Worm (Caenorhabditis elegans): ENCODE data around the gene T14G10.8.

T14G10.8 gene

ce11 chrIV:10146885-10147284 lies at the start of gene T14G10.8:
TSS of gene T14G10.8 (minus strand) at chrIV:10146985.
- TF ChIP-seq ceh-82 (tag; optimal IDR thresholded peaks at IDR 0.05) (no peak), unc-39 (tag; optimal IDR thresholded peaks at IDR 0.05) (no peak), mdl-1 (tag; optimal IDR thresholded peaks at IDR 0.05) (no peak), tbx-2 (tag; optimal IDR thresholded peaks at IDR 0.05) (no peak), egl-5 (tag; optimal IDR thresholded peaks at IDR 0.05) (no peak), unc-62 (GFP tag; optimal IDR thresholded peaks at IDR 0.05) (no peak), nhr-25 (tag; optimal IDR thresholded peaks at IDR 0.05) (no peak), nhr-43 (tag; optimal IDR thresholded peaks at IDR 0.05; ENCODE audit: poor library complexity, severe bottlenecking) (no peak), nhr-237 (tag; optimal IDR thresholded peaks at IDR 0.05) (no peak), ceh-16 (tag; optimal IDR thresholded peaks at IDR 0.05) (no peak), elt-1 (tag; optimal IDR thresholded peaks at IDR 0.05) (no peak), egl-27 (tag; optimal IDR thresholded peaks at IDR 0.05) (no peak), nhr-67 (tag; optimal IDR thresholded peaks at IDR 0.05) (no peak), hmg-11 (tag; optimal IDR thresholded peaks at IDR 0.05) (no peak), mml-1 (tag; optimal IDR thresholded peaks at IDR 0.05) (no peak), daf-12 (tag; optimal IDR thresholded peaks at IDR 0.05) (no peak), nfya-1 (tag; optimal IDR thresholded peaks at IDR 0.05; ENCODE audit: insufficient read depth) (no peak), skn-1 (tag; optimal IDR thresholded peaks at IDR 0.05) (no peak), ama-1 (optimal IDR thresholded peaks at IDR 0.05) (no peak)

ce11 chrIV:10194345-10194744 lies 47.6 kb upstream of the T14G10.8 start, which contains the start of gene ptrg-1:
TSS of gene ptrg-1 (minus strand) at chrIV:10194445.
- no peak for TF ChIP-seq daf-12 (tag; optimal IDR thresholded peaks at IDR 0.05)
- no peak for TF ChIP-seq skn-1 (tag; optimal IDR thresholded peaks at IDR 0.05)
- no peak for TF ChIP-seq ceh-82 (tag; optimal IDR thresholded peaks at IDR 0.05)
- no peak for TF ChIP-seq nhr-237 (tag; optimal IDR thresholded peaks at IDR 0.05)
- no peak for TF ChIP-seq ztf-4 (tag; optimal IDR thresholded peaks at IDR 0.05)
- no peak for TF ChIP-seq ztf-11 (tag; optimal IDR thresholded peaks at IDR 0.05)

ce11 chrIV:10191498-10191897 lies 44.7 kb upstream of the T14G10.8 start:
- TF ChIP-seq ama-1 (optimal IDR thresholded peaks at IDR 0.05) (no peak), fkh-10 (GFP tag; optimal IDR thresholded peaks at IDR 0.05) (peak; percentile 84)

ce11 chrIV:10190586-10190985 lies 43.8 kb upstream of the T14G10.8 start:
- TF ChIP-seq nhr-77 (tag; optimal IDR thresholded peaks at IDR 0.05) (no peak), unc-62 (GFP tag; optimal IDR thresholded peaks at IDR 0.05) (no peak), nhr-25 (tag; optimal IDR thresholded peaks at IDR 0.05) (no peak), ama-1 (optimal IDR thresholded peaks at IDR 0.05) (no peak), pqm-1 (tag; optimal IDR thresholded peaks at IDR 0.05) (no peak), lsy-12 (tag; optimal IDR thresholded peaks at IDR 0.05) (no peak), nfya-1 (tag; optimal IDR thresholded peaks at IDR 0.05; ENCODE audit: insufficient read depth) (no peak), elt-3 (tag; optimal IDR thresholded peaks at IDR 0.05) (no peak), ztf-11 (tag; optimal IDR thresholded peaks at IDR 0.05) (no peak), ZK546.5 (tag; optimal IDR thresholded peaks at IDR 0.05) (no peak), elt-1 (tag; optimal IDR thresholded peaks at IDR 0.05) (no peak), nhr-76 (tag; optimal IDR thresholded peaks at IDR 0.05) (no peak)

ce11 chrIV:10188505-10188904 lies 41.7 kb upstream of the T14G10.8 start:
- TF ChIP-seq nhr-77 (tag; optimal IDR thresholded peaks at IDR 0.05) (no peak), fkh-10 (GFP tag; optimal IDR thresholded peaks at IDR 0.05) (peak; percentile 62)

- TF ChIP-seq egl-5 (tag; optimal IDR thresholded peaks at IDR 0.05): peak; percentile 52
- no peak for TF ChIP-seq egl-27 (tag; optimal IDR thresholded peaks at IDR 0.05)
- TF ChIP-seq nhr-25 (tag; optimal IDR thresholded peaks at IDR 0.05): no peak
- TF ChIP-seq unc-39 (tag; optimal IDR thresholded peaks at IDR 0.05): no peak
- TF ChIP-seq ceh-28 (tag; optimal IDR thresholded peaks at IDR 0.05): peak; percentile 14
- TF ChIP-seq hmg-11 (tag; optimal IDR thresholded peaks at IDR 0.05): peak; percentile 18
- TF ChIP-seq sea-2 (GFP tag; optimal IDR thresholded peaks at IDR 0.05): no peak
- TF ChIP-seq elt-1 (tag; optimal IDR thresholded peaks at IDR 0.05): no peak
- TF ChIP-seq nfya-1 (tag; optimal IDR thresholded peaks at IDR 0.05; ENCODE audit: insufficient read depth): peak; percentile 37
- no peak for TF ChIP-seq skn-1 (tag; optimal IDR thresholded peaks at IDR 0.05)
- TF ChIP-seq eor-1 (tag; optimal IDR thresholded peaks at IDR 0.05): no peak
Observed at ce11 chrIV:10180133-10180749, 33.5 kb upstream of the T14G10.8 start, which contains the start of gene gta-1. TSS of gene gta-1 (plus strand) at chrIV:10180660.

Measured in whole organism, L3 larva.